Worm (Caenorhabditis elegans): ENCODE data around the gene nspg-9.

DNA sequence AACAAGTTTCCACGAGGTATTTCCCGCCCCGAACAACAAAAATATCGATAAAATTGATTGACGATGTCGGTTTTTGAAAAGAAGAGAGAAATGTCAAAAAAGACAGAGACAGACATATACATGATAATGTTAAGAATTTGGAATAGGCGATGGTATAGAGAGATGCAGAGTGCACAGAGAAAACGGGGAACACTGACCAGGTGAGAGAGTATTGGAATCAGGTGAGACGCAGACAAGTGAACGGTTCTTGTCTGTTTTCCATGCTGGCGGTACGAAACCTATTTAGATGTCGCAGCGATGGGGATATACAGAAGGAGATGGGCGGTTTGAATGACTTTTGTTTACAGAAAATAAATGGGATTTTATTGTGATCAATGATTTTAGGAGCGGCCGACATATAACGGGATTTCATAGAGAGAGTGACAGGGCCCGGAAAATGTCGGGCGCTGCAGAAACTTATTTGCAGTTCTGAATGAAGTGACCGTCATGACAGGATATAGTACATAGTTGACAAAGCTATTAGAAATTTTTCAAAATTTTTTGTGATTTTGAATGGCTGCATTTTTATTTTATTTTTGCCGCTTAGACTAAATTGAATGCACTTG, 11.4 kb upstream of the nspg-9 start:
- TF ChIP-seq sem-2 (GFP tag; optimal IDR thresholded peaks at IDR 0.05) (no peak), nhr-12 (tag; optimal IDR thresholded peaks at IDR 0.05) (no peak), flh-1 (GFP tag; optimal IDR thresholded peaks at IDR 0.05) (no peak), blmp-1 (tag; optimal IDR thresholded peaks at IDR 0.05) (no peak)

Data from whole organism, mixed stage, embryonic.